Worm (Caenorhabditis elegans) whole organism, L1 larva: ENCODE data around the gene sftb-2.

Source experiments
- C16A3.4 ChIP-seq: fragments of 150-350 bp; optimal IDR thresholded peaks from 2 replicates; lab custom pipeline; 2014; ENCODE audit warnings: missing biosample characterization, missing genetic modification characterization
- C34B4.2 ChIP-seq: sonication (generic microtip); optimal IDR thresholded peaks from 2 replicates; lab custom pipeline; 2017; ENCODE audit warnings: mild to moderate bottlenecking, missing genetic modification characterization, missing compliant biosample characterization
- F16B12.6 ChIP-seq: fragments of 150-350 bp; optimal IDR thresholded peaks from 2 replicates; lab custom pipeline; 2014; ENCODE audit warnings: missing biosample characterization, missing genetic modification characterization
- aly-2 ChIP-seq: fragments of 150-350 bp; optimal IDR thresholded peaks from 2 replicates; lab custom pipeline; 2014; ENCODE audit warnings: missing biosample characterization, missing genetic modification characterization
- ama-1 ChIP-seq: fragments of 150-350 bp; optimal IDR thresholded peaks from 2 replicates; lab custom pipeline; 2014
- blmp-1 ChIP-seq: fragments of 150-350 bp; optimal IDR thresholded peaks from 2 replicates; lab custom pipeline; 2014; ENCODE audit warnings: missing biosample characterization, missing genetic modification characterization
- ceh-63 ChIP-seq: fragments of 200-800 bp; sonication (Bioruptor generic); optimal IDR thresholded peaks from 2 replicates; lab custom pipeline; 2018; ENCODE audit warnings: mild to moderate bottlenecking, missing genetic modification characterization, missing compliant biosample characterization
- ceh-8 ChIP-seq: fragments of 200-800 bp; sonication (Bioruptor generic); optimal IDR thresholded peaks from 2 replicates; lab custom pipeline; 2018; ENCODE audit warnings: mild to moderate bottlenecking, missing genetic modification characterization, moderate library complexity, missing compliant biosample characterization
- ceh-82 ChIP-seq, 3 experiments: fragments of 150-350 bp in 1 of 3; sonication (generic microtip) in 2 of 3; optimal IDR thresholded peaks; 2 replicates each; lab custom pipeline; 2014 to 2017; ENCODE audit warnings: missing biosample characterization in 3 of 3, missing genetic modification characterization in 3 of 3
- ceh-90 ChIP-seq: sonication (generic microtip); optimal IDR thresholded peaks from 2 replicates; lab custom pipeline; 2016; ENCODE audit warnings: missing genetic modification characterization, missing compliant biosample characterization
- ces-1 ChIP-seq: fragments of 150-350 bp; optimal IDR thresholded peaks from 2 replicates; lab custom pipeline; 2014; ENCODE audit warnings: missing biosample characterization, missing genetic modification reagents, missing genetic modification characterization
- dsc-1 ChIP-seq: sonication (generic microtip); optimal IDR thresholded peaks from 2 replicates; lab custom pipeline; 2016; ENCODE audit warnings: mild to moderate bottlenecking, missing genetic modification characterization, missing compliant biosample characterization
- efl-1 ChIP-seq, 4 experiments: fragments of 150-350 bp; optimal IDR thresholded peaks in 3 of 4; peaks in 1 of 4; 1 replicate in 1 of 4; 2 replicates in 3 of 4; lab custom pipeline; 2014; ENCODE audit warnings: missing biosample characterization in 2 of 4, missing genetic modification characterization in 2 of 4, missing genetic modification reagents in 2 of 4
- efl-3 ChIP-seq: fragments of 200-800 bp; sonication (Bioruptor generic); optimal IDR thresholded peaks from 2 replicates; lab custom pipeline; 2018; ENCODE audit warnings: mild to moderate bottlenecking, missing genetic modification characterization, missing compliant biosample characterization
- ets-5 ChIP-seq: fragments of 200-800 bp; sonication (Bioruptor generic); IDR thresholded peaks from 2 replicates; pipeline ENCODE4 v1.3.6; 2022; ENCODE audit warnings: missing genetic modification characterization, missing compliant biosample characterization
- fkh-4 ChIP-seq: sonication (generic microtip); optimal IDR thresholded peaks from 2 replicates; lab custom pipeline; 2016; ENCODE audit warnings: missing compliant biosample characterization, missing genetic modification characterization, borderline replicate concordance
- fkh-8 ChIP-seq: sonication (generic microtip); optimal IDR thresholded peaks from 2 replicates; lab custom pipeline; 2016; ENCODE audit warnings: mild to moderate bottlenecking, missing genetic modification characterization, missing compliant biosample characterization
- hlh-4 ChIP-seq: sonication (generic microtip); optimal IDR thresholded peaks from 2 replicates; lab custom pipeline; 2016; ENCODE audit warnings: mild to moderate bottlenecking, missing genetic modification characterization, missing compliant biosample characterization
- irx-1 ChIP-seq: sonication (generic microtip); optimal IDR thresholded peaks from 2 replicates; lab custom pipeline; 2016; ENCODE audit warnings: missing genetic modification characterization, missing compliant biosample characterization
- isw-1 ChIP-seq: fragments of 200-800 bp; sonication (Bioruptor generic); IDR thresholded peaks from 2 replicates; pipeline ENCODE4 v1.3.6; 2022; ENCODE audit warnings: missing genetic modification characterization, missing compliant biosample characterization
- lin-13 ChIP-seq: fragments of 150-350 bp; optimal IDR thresholded peaks from 2 replicates; lab custom pipeline; 2014; ENCODE audit warnings: missing biosample characterization, missing genetic modification reagents, missing genetic modification characterization
- lin-14 ChIP-seq: fragments of 200-800 bp; sonication (Bioruptor generic); optimal IDR thresholded peaks from 2 replicates; lab custom pipeline; 2018; ENCODE audit warnings: mild to moderate bottlenecking, missing genetic modification characterization, moderate library complexity, missing compliant biosample characterization
- lin-39 ChIP-seq: fragments of 150-350 bp; optimal IDR thresholded peaks from 2 replicates; lab custom pipeline; 2014; ENCODE audit warnings: missing biosample characterization, missing genetic modification reagents, missing genetic modification characterization
- lir-3 ChIP-seq: sonication (generic microtip); optimal IDR thresholded peaks from 2 replicates; lab custom pipeline; 2016; ENCODE audit warnings: mild to moderate bottlenecking, missing genetic modification characterization, moderate library complexity, missing compliant biosample characterization; ENCODE audit not compliant: poor library complexity
- lsy-2 ChIP-seq, 2 experiments: fragments of 150-350 bp; optimal IDR thresholded peaks; 2 replicates each; lab custom pipeline; 2014; ENCODE audit warnings: missing biosample characterization in 2 of 2, missing genetic modification characterization in 2 of 2
- mab-9 ChIP-seq: fragments of 200-800 bp; sonication (Bioruptor generic); IDR thresholded peaks from 2 replicates; pipeline ENCODE4 v1.3.6; 2022; ENCODE audit warnings: missing genetic modification reagents, missing genetic modification characterization, missing compliant biosample characterization
- mef-2 ChIP-seq: fragments of 150-350 bp; optimal IDR thresholded peaks from 2 replicates; lab custom pipeline; 2014; ENCODE audit warnings: missing biosample characterization, missing genetic modification characterization
- mep-1 ChIP-seq: fragments of 150-350 bp; optimal IDR thresholded peaks from 2 replicates; lab custom pipeline; 2014; ENCODE audit warnings: missing biosample characterization, missing genetic modification characterization
- nhr-12 ChIP-seq: sonication (generic microtip); optimal IDR thresholded peaks from 2 replicates; lab custom pipeline; 2017; ENCODE audit warnings: missing biosample characterization, missing genetic modification characterization
- nhr-237 ChIP-seq: fragments of 150-350 bp; optimal IDR thresholded peaks from 2 replicates; lab custom pipeline; 2014; ENCODE audit warnings: missing biosample characterization, missing genetic modification characterization
- nhr-47 ChIP-seq: sonication (generic microtip); optimal IDR thresholded peaks from 2 replicates; lab custom pipeline; 2016; ENCODE audit warnings: mild to moderate bottlenecking, missing genetic modification characterization, moderate library complexity, missing compliant biosample characterization
- nhr-85 ChIP-seq: sonication (generic microtip); peaks from one replicate; lab custom pipeline; 2016; ENCODE audit warnings: missing genetic modification characterization, inconsistent platforms, missing compliant biosample characterization
- nhr-90 ChIP-seq: sonication (generic microtip); optimal IDR thresholded peaks from 2 replicates; lab custom pipeline; 2016; ENCODE audit warnings: mild to moderate bottlenecking, missing genetic modification characterization, missing compliant biosample characterization; ENCODE audit not compliant: poor library complexity
- pag-3 ChIP-seq: sonication (generic microtip); optimal IDR thresholded peaks from 2 replicates; lab custom pipeline; 2017; ENCODE audit warnings: missing genetic modification characterization, mild to moderate bottlenecking, missing compliant biosample characterization, antibody characterized with exemption, borderline replicate concordance; ENCODE audit not compliant: insufficient read depth
- pax-3 ChIP-seq: fragments of 200-800 bp; sonication (Bioruptor generic); optimal IDR thresholded peaks from 2 replicates; lab custom pipeline; 2018; ENCODE audit warnings: mild to moderate bottlenecking, missing genetic modification characterization, moderate library complexity, missing compliant biosample characterization
- skn-1 ChIP-seq: fragments of 150-350 bp; optimal IDR thresholded peaks from 2 replicates; lab custom pipeline; 2014; ENCODE audit warnings: missing biosample characterization, missing genetic modification characterization
- snu-23 ChIP-seq: sonication (generic microtip); optimal IDR thresholded peaks from 2 replicates; lab custom pipeline; 2016; ENCODE audit warnings: missing genetic modification characterization, missing compliant biosample characterization
- swsn-7 ChIP-seq: sonication (generic microtip); optimal IDR thresholded peaks from 2 replicates; lab custom pipeline; 2016; ENCODE audit warnings: missing genetic modification characterization, missing compliant biosample characterization
- tbx-2 ChIP-seq: sonication (generic microtip); optimal IDR thresholded peaks from 2 replicates; lab custom pipeline; 2016; ENCODE audit warnings: missing genetic modification characterization, missing compliant biosample characterization
- unc-30 ChIP-seq: sonication (generic microtip); optimal IDR thresholded peaks from 2 replicates; lab custom pipeline; 2017; ENCODE audit warnings: missing biosample characterization, missing genetic modification characterization
- unc-86 ChIP-seq: sonication (generic microtip); optimal IDR thresholded peaks from 2 replicates; lab custom pipeline; 2016; ENCODE audit warnings: missing genetic modification characterization, missing compliant biosample characterization
- unc-98 ChIP-seq: fragments of 200-800 bp; sonication (Bioruptor generic); IDR thresholded peaks from 2 replicates; pipeline ENCODE4 v1.3.6; 2022; ENCODE audit warnings: missing genetic modification characterization, missing compliant biosample characterization
- xbp-1 ChIP-seq: sonication (generic microtip); optimal IDR thresholded peaks from 2 replicates; lab custom pipeline; 2016; ENCODE audit warnings: missing genetic modification characterization, missing compliant biosample characterization
- ztf-4 ChIP-seq: fragments of 150-350 bp; optimal IDR thresholded peaks from 2 replicates; lab custom pipeline; 2014; ENCODE audit warnings: missing biosample characterization, missing genetic modification characterization

The sftb-2 gene

DNA sequence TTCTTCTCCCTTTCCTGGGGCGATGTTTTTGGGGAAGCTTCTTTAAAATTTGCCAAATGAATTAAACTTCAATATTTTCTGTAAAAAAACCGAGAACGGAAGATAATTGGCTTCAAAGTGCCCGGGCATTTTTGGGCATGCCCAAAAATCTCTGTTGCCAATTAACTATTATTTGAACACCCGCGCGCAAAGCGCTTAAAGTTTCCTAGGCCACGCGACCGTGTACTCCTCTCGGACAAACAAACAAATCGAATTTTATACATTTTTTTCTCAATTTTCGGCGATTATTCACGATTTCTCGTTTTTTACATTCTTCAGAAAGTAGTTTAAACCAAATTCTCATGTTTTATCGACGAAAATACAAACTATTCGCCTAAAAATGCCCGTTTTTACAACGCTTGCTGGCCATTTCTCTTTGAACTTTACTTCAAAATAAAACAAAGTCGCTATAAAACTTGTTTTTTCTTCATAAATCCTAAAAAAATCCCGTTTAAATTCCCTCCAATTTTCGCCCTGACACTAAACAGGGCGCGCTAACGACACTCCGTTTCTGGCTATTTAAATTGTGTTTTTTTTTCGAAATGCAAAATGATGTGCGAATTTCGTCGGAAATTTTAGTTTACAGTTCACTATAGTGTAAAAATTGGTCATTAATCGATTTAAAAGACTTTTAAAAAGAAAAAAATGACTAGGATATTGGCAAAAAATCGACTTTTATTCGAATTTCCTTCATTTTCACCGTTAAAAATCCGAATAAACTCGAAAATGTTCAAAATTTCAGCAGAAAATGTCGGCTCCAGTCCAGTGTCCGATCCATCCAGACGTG, 28.2 kb downstream of the sftb-2 start, which contains the start of gene ttb-1 (continued):
- no peak for TF ChIP-seq nhr-237
- peak; percentile 70 for TF ChIP-seq nhr-85 (tag; lab: Kevin White, UChicago)
- peak; percentile 15; the same call in 1 of the 2 replicates for TF ChIP-seq isw-1
- TF ChIP-seq ceh-63 = no peak
- no peak for TF ChIP-seq lir-3 (tag; lab: Kevin White, UChicago)
- peak; percentile 38 for TF ChIP-seq unc-86 (tag; lab: Kevin White, UChicago)
- TF ChIP-seq ama-1 (lab: Kevin White, UChicago) = no peak
- peak; percentile 52 for TF ChIP-seq xbp-1
- peak; percentile 64 for TF ChIP-seq dsc-1
- peak; percentile 68 for TF ChIP-seq irx-1 (tag; lab: Kevin White, UChicago)
- peak; percentile 59 to 84 for TF ChIP-seq lsy-2 (tag; optimal IDR thresholded peaks at IDR 0.05; lab: Kevin White, UChicago)
- 0 out of 2 replicates have a peak, but pooled peaks have one; percentile 32 for TF ChIP-seq unc-98 (GFP tag; lab: Robert Waterston, UW)
- peak; percentile 27 for TF ChIP-seq fkh-4 (tag; lab: Kevin White, UChicago)
- peak; percentile 33 for TF ChIP-seq nhr-90 (tag; lab: Kevin White, UChicago)
- TF ChIP-seq tbx-2 (tag; lab: Kevin White, UChicago) = peak; percentile 48
- peak; percentile 72 for TF ChIP-seq ceh-90 (tag; lab: Kevin White, UChicago)
- peak; percentile 32 for TF ChIP-seq C16A3.4 (tag; lab: Kevin White, UChicago)

DNA sequence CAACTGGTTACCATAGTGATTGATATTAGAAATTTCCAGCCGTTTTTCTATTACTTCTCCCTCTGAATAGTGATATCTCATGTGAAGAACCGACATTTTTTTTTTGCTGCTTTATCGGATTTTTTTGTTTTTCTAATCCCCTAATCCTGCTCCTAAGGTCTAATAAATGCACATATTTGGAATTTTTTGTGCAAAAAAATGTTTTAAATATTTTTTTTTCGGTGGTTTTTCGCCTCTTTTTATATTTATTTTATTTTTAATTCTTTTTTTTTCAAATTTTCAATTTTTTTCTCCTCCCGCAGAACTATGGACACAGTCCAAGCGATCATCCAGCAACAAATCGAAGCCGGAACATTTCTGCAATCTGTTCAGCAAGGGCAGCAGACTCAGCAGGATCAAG, 38.6 kb downstream of the sftb-2 start, which contains the start of gene Y108G3AL.2:
Gene Y108G3AL.2, plus strand, starts transcription at position 301 of the 400 bp plus-strand sequence.
- TF ChIP-seq nhr-12 (tag; lab: Kevin White, UChicago) (no peak), swsn-7 (tag; lab: Kevin White, UChicago) (no peak), unc-30 (tag; lab: Kevin White, UChicago) (no peak), ceh-82 (tag; optimal IDR thresholded peaks at IDR 0.05; lab: Kevin White, UChicago) (no peak), nhr-237 (no peak), ama-1 (lab: Kevin White, UChicago) (no peak), F16B12.6 (no peak)

DNA sequence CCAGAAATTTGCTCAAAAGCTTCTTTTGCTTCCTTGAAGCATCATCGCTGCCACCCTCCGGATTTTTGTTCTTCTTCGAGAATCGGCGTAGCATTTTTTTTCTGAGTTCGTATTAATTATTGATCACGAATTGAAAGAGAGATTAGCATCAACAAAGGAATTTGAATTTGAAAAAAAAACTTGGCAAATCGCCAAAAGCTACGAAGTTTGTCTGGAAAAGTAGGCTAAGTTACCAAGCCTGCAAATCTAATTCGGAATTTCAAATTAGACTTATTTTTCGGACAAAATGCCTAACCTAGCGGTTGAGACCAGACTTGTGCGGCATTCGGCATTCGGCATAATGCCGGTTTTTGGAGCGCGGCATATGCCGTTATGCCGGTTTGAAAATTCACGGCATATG, 44.1 kb downstream of the sftb-2 start, which contains the start of gene cfap-36:
Gene cfap-36, minus strand, starts transcription at position 101 of the 400 bp plus-strand sequence.
- TF ChIP-seq lir-3 (tag; lab: Kevin White, UChicago) = no peak
- peak; percentile 57 for TF ChIP-seq nhr-85 (tag; lab: Kevin White, UChicago)

DNA sequence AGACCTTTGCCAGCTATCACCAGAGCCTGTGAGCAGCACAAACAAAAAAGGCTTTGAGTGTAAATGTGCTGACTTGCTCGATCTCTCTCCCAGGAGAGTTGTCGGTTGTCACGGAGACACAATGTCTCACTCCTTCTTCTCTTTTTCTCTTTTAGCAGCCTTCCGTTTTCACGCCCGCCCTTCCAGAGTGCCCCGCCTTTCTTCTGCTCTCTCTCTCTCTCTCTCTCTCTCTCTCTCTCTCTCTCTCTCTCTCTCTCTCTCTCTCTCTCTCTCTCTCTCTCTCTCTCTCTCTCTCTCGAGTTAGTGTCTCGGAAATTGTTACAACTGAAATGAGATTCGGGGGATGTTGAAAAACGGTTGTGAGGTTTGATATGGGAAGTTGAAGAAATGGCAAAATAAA, 45.4 kb downstream of the sftb-2 start:
- peak; percentile 71 for TF ChIP-seq fkh-8
- TF ChIP-seq nhr-12 (tag; lab: Kevin White, UChicago) = no peak
- peak in 1 of 2 experiments; percentile 21 for TF ChIP-seq efl-1 (optimal IDR thresholded peaks at IDR 0.05; lab: Kevin White, UChicago)
- no peak for TF ChIP-seq efl-1 (GFP tag; optimal IDR thresholded peaks at IDR 0.05 in 1 of 2; lab: Kevin White, UChicago)
- no peak for TF ChIP-seq ets-5 (GFP tag; lab: Robert Waterston, UW)
- TF ChIP-seq mef-2 (tag; lab: Kevin White, UChicago) = no peak
- TF ChIP-seq ceh-63 = no peak
- no peak for TF ChIP-seq lsy-2 (tag; optimal IDR thresholded peaks at IDR 0.05; lab: Kevin White, UChicago)
- no peak for TF ChIP-seq lin-39
- no peak for TF ChIP-seq mep-1 (tag; lab: Kevin White, UChicago)
- TF ChIP-seq lin-13 = no peak
- no peak for TF ChIP-seq ces-1 (GFP tag; lab: Kevin White, UChicago)
- no peak for TF ChIP-seq swsn-7 (tag; lab: Kevin White, UChicago)
- TF ChIP-seq pag-3 (tag; lab: Kevin White, UChicago) = no peak
- TF ChIP-seq snu-23 (GFP tag; lab: Kevin White, UChicago) = no peak
- TF ChIP-seq C34B4.2 (tag; lab: Kevin White, UChicago) = no peak
- TF ChIP-seq skn-1 (tag; lab: Kevin White, UChicago) = no peak
- no peak for TF ChIP-seq mab-9 (GFP tag; lab: Robert Waterston, UW)
- TF ChIP-seq nhr-47 = no peak
- TF ChIP-seq ztf-4 (tag; lab: Kevin White, UChicago) = no peak
- TF ChIP-seq lin-14 (GFP tag; lab: Kevin White, UChicago) = no peak
- TF ChIP-seq aly-2 (tag; lab: Kevin White, UChicago) = no peak
- peak; percentile 16 for TF ChIP-seq pax-3 (tag; lab: Kevin White, UChicago)
- TF ChIP-seq blmp-1 = no peak
- TF ChIP-seq efl-3 = no peak
- no peak for TF ChIP-seq hlh-4
- no peak for TF ChIP-seq irx-1 (tag; lab: Kevin White, UChicago)
- TF ChIP-seq ceh-8 (GFP tag; lab: Kevin White, UChicago) = no peak
